Worm (Caenorhabditis elegans) whole organism, L2 larva: ENCODE results near the gene F36D3.16.

ENCODE experiments used
- alr-1 ChIP-seq: fragments of 150-350 bp; optimal IDR thresholded peaks from 2 replicates; lab custom pipeline; 2014; ENCODE audit warnings: missing biosample characterization, missing genetic modification characterization
- ama-1 ChIP-seq: fragments of 150-350 bp; optimal IDR thresholded peaks from 2 replicates; lab custom pipeline; 2018; ENCODE audit warnings: inconsistent platforms
- fos-1 ChIP-seq: fragments of 150-350 bp; optimal IDR thresholded peaks from 2 replicates; lab custom pipeline; 2014; ENCODE audit warnings: missing biosample characterization, missing genetic modification characterization
- lin-13 ChIP-seq: fragments of 150-350 bp; optimal IDR thresholded peaks from 2 replicates; lab custom pipeline; 2014; ENCODE audit warnings: missing biosample characterization, missing genetic modification reagents, missing genetic modification characterization
- lin-39 ChIP-seq: fragments of 150-350 bp; optimal IDR thresholded peaks from 2 replicates; lab custom pipeline; 2014; ENCODE audit warnings: missing biosample characterization, missing genetic modification reagents, missing genetic modification characterization
- lsy-2 ChIP-seq, 2 experiments: fragments of 150-350 bp in 1 of 2; sonication (generic microtip) in 1 of 2; optimal IDR thresholded peaks; 2 replicates each; lab custom pipeline; 2014 to 2017; ENCODE audit warnings: missing biosample characterization in 2 of 2, missing genetic modification characterization in 2 of 2
- mdl-1 ChIP-seq, 2 experiments: fragments of 150-350 bp in 1 of 2; sonication (generic microtip) in 1 of 2; optimal IDR thresholded peaks; 2 replicates each; lab custom pipeline; 2017; ENCODE audit warnings: missing biosample characterization in 2 of 2, missing genetic modification characterization in 2 of 2
- nhr-10 ChIP-seq: sonication (generic microtip); optimal IDR thresholded peaks from 2 replicates; lab custom pipeline; 2017; ENCODE audit warnings: missing biosample characterization, missing genetic modification characterization
- nhr-11 ChIP-seq: fragments of 150-350 bp; optimal IDR thresholded peaks from 2 replicates; lab custom pipeline; 2014; ENCODE audit warnings: missing biosample characterization, missing genetic modification characterization
- nhr-129 ChIP-seq: fragments of 150-350 bp; optimal IDR thresholded peaks from 2 replicates; lab custom pipeline; 2014; ENCODE audit warnings: missing biosample characterization, missing genetic modification characterization
- nhr-237 ChIP-seq: fragments of 150-350 bp; optimal IDR thresholded peaks from 2 replicates; lab custom pipeline; 2014; ENCODE audit warnings: missing biosample characterization, missing genetic modification characterization
- nhr-77 ChIP-seq: fragments of 150-350 bp; optimal IDR thresholded peaks from 2 replicates; lab custom pipeline; 2014; ENCODE audit warnings: missing biosample characterization, missing genetic modification characterization
- unc-39 ChIP-seq: fragments of 150-350 bp; optimal IDR thresholded peaks from 2 replicates; lab custom pipeline; 2014; ENCODE audit warnings: missing biosample characterization, missing genetic modification characterization

ce11 chrV:16535172-16535571, 7.3 kb downstream of the F36D3.16 start, which contains the start of gene Y32B12B.8:
- TF ChIP-seq ama-1 (lab: Kevin White, UChicago) (no peak), lsy-2 (tag; optimal IDR thresholded peaks at IDR 0.05; lab: Kevin White, UChicago) (no peak), fos-1 (tag; lab: Kevin White, UChicago) (no peak), unc-39 (tag; lab: Kevin White, UChicago) (no peak), nhr-237 (tag; lab: Kevin White, UChicago) (no peak), nhr-77 (tag; lab: Kevin White, UChicago) (no peak), lin-39 (tag; lab: Kevin White, UChicago) (no peak), nhr-10 (tag; lab: Kevin White, UChicago) (no peak), nhr-129 (tag; lab: Kevin White, UChicago) (no peak), lin-13 (no peak), alr-1 (tag; lab: Kevin White, UChicago) (no peak), mdl-1 (tag; optimal IDR thresholded peaks at IDR 0.05; lab: Kevin White, UChicago) (no peak), nhr-11 (tag; lab: Kevin White, UChicago) (no peak)
